Fruit fly (Drosophila melanogaster) whole organism, pupa: ENCODE results near the gene CG10428.

Experiments used
- CG10348 ChIP-seq: fragments of 200-800 bp; sonication (Bioruptor generic); IDR thresholded peaks from 2 replicates; pipeline ENCODE4 v1.3.6; 2022; ENCODE audit warnings: missing biosample characterization, missing genetic modification characterization
- CG12605 ChIP-seq: fragments of 200-800 bp; sonication (Bioruptor generic); IDR thresholded peaks from 2 replicates; pipeline ENCODE4 v1.3.6; 2022; ENCODE audit warnings: missing biosample characterization, missing genetic modification characterization
- CG13204 ChIP-seq: fragments of 200-800 bp; sonication (Bioruptor generic); optimal IDR thresholded peaks from 2 replicates; lab custom pipeline; 2018; ENCODE audit warnings: missing biosample characterization, mild to moderate bottlenecking, missing genetic modification characterization, moderate library complexity
- CG14655 ChIP-seq: fragments of 200-800 bp; sonication (Bioruptor generic); optimal IDR thresholded peaks from 3 replicates; lab custom pipeline; 2017; ENCODE audit warnings: mild to moderate bottlenecking, missing biosample characterization, missing genetic modification reagents, missing genetic modification characterization
- CG15710 ChIP-seq: fragments of 200-800 bp; sonication (Bioruptor generic); optimal IDR thresholded peaks from 2 replicates; lab custom pipeline; 2018; ENCODE audit warnings: missing biosample characterization, mild to moderate bottlenecking, missing genetic modification characterization, moderate library complexity
- CG17806 ChIP-seq: fragments of 200-800 bp; sonication (Bioruptor generic); optimal IDR thresholded peaks from 2 replicates; lab custom pipeline; 2018; ENCODE audit warnings: missing biosample characterization, mild to moderate bottlenecking, missing genetic modification characterization, moderate library complexity
- CG32121 ChIP-seq: fragments of 200-800 bp; sonication (Bioruptor generic); IDR thresholded peaks from 2 replicates; pipeline ENCODE4 v1.3.6; 2022; ENCODE audit warnings: missing biosample characterization, missing genetic modification characterization
- CG4496 ChIP-seq: fragments of 200-800 bp; sonication (Bioruptor generic); IDR thresholded peaks from 3 replicates; pipeline ENCODE4 v1.3.6; 2022; ENCODE audit warnings: missing biosample characterization, missing genetic modification characterization
- CG8159 ChIP-seq: fragments of 200-800 bp; sonication (Bioruptor generic); optimal IDR thresholded peaks from 3 replicates; lab custom pipeline; 2018; ENCODE audit warnings: missing biosample characterization, mild to moderate bottlenecking, missing genetic modification characterization, moderate library complexity
- CG8301 ChIP-seq: fragments of 200-800 bp; sonication (Bioruptor generic); optimal IDR thresholded peaks from 2 replicates; lab custom pipeline; 2018; ENCODE audit warnings: missing biosample characterization, mild to moderate bottlenecking, missing genetic modification characterization
- CG9948 ChIP-seq: fragments of 200-800 bp; sonication (Bioruptor generic); optimal IDR thresholded peaks from 2 replicates; lab custom pipeline; 2018; ENCODE audit warnings: missing biosample characterization, mild to moderate bottlenecking, missing genetic modification characterization, moderate library complexity
- D1 ChIP-seq: fragments of 200-800 bp; sonication (Bioruptor generic); optimal IDR thresholded peaks from 2 replicates; lab custom pipeline; 2018; ENCODE audit warnings: missing biosample characterization, mild to moderate bottlenecking, missing genetic modification characterization, moderate library complexity
- EcR ChIP-seq: fragments of 200-800 bp; sonication (Bioruptor generic); optimal IDR thresholded peaks from 3 replicates; lab custom pipeline; 2019; ENCODE audit warnings: missing biosample characterization, missing genetic modification characterization, mild to moderate bottlenecking, moderate library complexity, missing genetic modification reagents
- Ets98B ChIP-seq: fragments of 200-800 bp; sonication (Bioruptor generic); IDR thresholded peaks from 2 replicates; pipeline ENCODE4 v1.3.6; 2022; ENCODE audit warnings: missing biosample characterization, missing genetic modification characterization
- Pif1A ChIP-seq: fragments of 200-800 bp; sonication (Bioruptor generic); optimal IDR thresholded peaks from 3 replicates; lab custom pipeline; 2016; ENCODE audit warnings: missing biosample characterization, missing genetic modification characterization
- Pif1B ChIP-seq: fragments of 200-800 bp; sonication (Bioruptor generic); optimal IDR thresholded peaks from 3 replicates; lab custom pipeline; 2016; ENCODE audit warnings: missing biosample characterization, missing genetic modification characterization
- Snoo ChIP-seq: fragments of 200-800 bp; sonication (Bioruptor generic); optimal IDR thresholded peaks from 3 replicates; lab custom pipeline; 2017; ENCODE audit warnings: missing biosample characterization, mild to moderate bottlenecking, missing genetic modification characterization, inconsistent platforms
- fd96Ca ChIP-seq: fragments of 200-800 bp; sonication (Bioruptor generic); IDR thresholded peaks from 3 replicates; pipeline ENCODE4 v1.3.6; 2022; ENCODE audit warnings: missing biosample characterization, missing genetic modification characterization
- gl ChIP-seq: fragments of 200-800 bp; sonication (Bioruptor generic); optimal IDR thresholded peaks from 2 replicates; lab custom pipeline; 2018; ENCODE audit warnings: missing biosample characterization, mild to moderate bottlenecking, missing genetic modification characterization
- rn ChIP-seq: fragments of 200-800 bp; sonication (Bioruptor generic); IDR thresholded peaks from 2 replicates; pipeline ENCODE4 v1.3.6; 2022; ENCODE audit warnings: missing biosample characterization, missing genetic modification characterization

Gene CG10428

DNA sequence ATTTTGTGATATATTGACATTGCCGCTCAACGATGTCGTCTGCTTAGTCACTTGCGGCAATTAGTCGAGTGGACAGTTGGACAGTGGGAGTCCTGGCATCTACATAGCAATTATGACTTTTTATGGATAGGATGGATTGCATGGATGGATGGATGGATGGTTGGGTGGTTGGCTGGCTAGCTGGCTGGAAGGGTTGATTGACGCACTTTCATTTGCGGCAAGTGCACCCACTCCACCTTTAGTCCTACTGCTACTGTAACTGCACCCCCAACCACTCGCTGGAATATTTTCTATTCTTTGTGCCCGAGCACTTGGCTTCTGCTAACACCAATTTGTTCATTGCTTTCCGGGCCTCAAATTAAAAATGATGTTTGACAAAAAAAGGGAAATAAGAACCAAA lies 33.9 kb upstream of the CG10428 start:
- no peak for TF ChIP-seq EcR (GFP tag; lab: Kevin White, UChicago)
- no peak for TF ChIP-seq D1 (tag; lab: Kevin White, UChicago)
- TF ChIP-seq Ets98B, result no peak
- no peak for TF ChIP-seq Snoo
- TF ChIP-seq Pif1A, result no peak
- TF ChIP-seq CG8301 (tag; lab: Kevin White, UChicago), result no peak
- no peak for TF ChIP-seq CG13204 (GFP tag; lab: Kevin White, UChicago)
- TF ChIP-seq CG14655, result no peak
- TF ChIP-seq CG17806 (tag; lab: Kevin White, UChicago), result no peak
- no peak for TF ChIP-seq CG8159 (tag; lab: Kevin White, UChicago)
- TF ChIP-seq Pif1B (GFP tag; lab: Kevin White, UChicago), result no peak
- no peak for TF ChIP-seq CG32121
- TF ChIP-seq fd96Ca (GFP tag; lab: Robert Waterston, UW), result no peak
- no peak for TF ChIP-seq rn (GFP tag; lab: Robert Waterston, UW)
- TF ChIP-seq, all 21 proteins: peak for 0

DNA sequence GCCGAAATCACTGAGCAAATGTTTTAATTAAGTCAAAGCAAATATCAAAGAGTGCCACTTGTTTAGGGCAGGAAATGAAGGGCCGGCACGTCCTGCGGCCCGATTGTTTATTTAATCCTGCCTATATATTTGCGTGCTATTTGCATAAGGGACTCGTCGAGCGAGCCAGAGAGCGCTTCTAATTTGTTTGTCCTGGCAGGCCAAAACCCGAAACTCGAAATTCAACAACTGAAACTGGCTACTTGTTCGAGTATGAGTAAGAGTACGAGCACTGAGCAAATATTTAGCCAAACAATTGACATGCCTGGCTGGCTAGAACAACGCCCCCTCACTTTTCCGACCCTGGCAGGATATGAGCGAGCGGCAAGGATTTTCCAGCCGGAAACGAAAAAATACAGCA lies 31.1 kb upstream of the CG10428 start:
- TF ChIP-seq CG9948 (tag; lab: Kevin White, UChicago), result no peak
- TF ChIP-seq CG8159 (tag; lab: Kevin White, UChicago), result no peak
- TF ChIP-seq CG12605 (GFP tag; lab: Robert Waterston, UW), result no peak
- no peak for TF ChIP-seq CG14655
- TF ChIP-seq CG4496 (GFP tag; lab: Robert Waterston, UW), result no peak
- no peak for TF ChIP-seq Snoo
- no peak for TF ChIP-seq CG15710
- TF ChIP-seq CG10348, result no peak
- TF ChIP-seq rn (GFP tag; lab: Robert Waterston, UW), result no peak
- TF ChIP-seq gl (tag; lab: Kevin White, UChicago), result no peak
- no peak for TF ChIP-seq Pif1A
- no peak for TF ChIP-seq Ets98B

DNA sequence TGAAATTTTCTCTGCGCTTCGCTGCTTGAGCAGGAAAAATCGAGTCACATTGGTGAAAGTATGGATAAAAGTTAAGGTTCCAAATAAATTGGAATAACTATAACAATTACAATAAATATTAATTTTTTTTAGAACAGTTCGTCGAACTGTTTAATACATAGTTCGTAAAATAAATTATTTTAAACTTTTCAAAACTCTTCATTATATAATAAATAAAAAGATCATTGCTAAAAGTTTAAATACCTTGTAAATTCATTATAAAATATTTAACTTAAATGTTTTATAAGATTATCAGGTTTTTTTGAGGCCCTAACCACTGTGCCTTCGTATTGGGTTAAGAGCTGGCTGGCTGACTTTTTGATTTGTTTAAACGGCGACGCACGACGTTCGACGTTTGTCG lies 29.2 kb upstream of the CG10428 start:
- TF ChIP-seq CG14655 (peak; percentile 36), CG12605 (GFP tag; lab: Robert Waterston, UW) (no peak), gl (tag; lab: Kevin White, UChicago) (no peak), Snoo (no peak), fd96Ca (GFP tag; lab: Robert Waterston, UW) (no peak), rn (GFP tag; lab: Robert Waterston, UW) (no peak), CG10348 (no peak), CG8301 (tag; lab: Kevin White, UChicago) (no peak)

DNA sequence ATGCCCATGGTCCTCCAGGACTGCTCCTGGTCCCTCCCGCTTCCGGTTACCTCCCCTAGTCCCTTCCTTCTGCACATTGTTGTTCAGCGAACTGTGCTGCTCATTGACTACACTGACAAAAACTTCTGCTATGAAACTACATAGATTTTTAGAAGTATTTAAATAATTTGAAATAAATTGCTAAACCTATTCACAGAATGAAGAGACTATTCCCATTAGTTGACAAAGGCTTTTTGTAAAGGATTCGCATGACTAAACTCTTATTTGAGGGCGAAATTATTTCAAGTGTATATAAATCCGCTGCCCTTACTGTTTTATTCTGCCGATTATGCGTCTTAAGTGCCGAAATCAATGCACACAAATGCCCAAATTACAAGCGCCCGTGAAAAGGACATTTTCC lies 27.4 kb upstream of the CG10428 start:
- TF ChIP-seq CG13204 (GFP tag; lab: Kevin White, UChicago) (no peak), CG15710 (no peak), CG9948 (tag; lab: Kevin White, UChicago) (no peak), Snoo (no peak), CG8159 (tag; lab: Kevin White, UChicago) (peak; percentile 32), Ets98B (no peak)

DNA sequence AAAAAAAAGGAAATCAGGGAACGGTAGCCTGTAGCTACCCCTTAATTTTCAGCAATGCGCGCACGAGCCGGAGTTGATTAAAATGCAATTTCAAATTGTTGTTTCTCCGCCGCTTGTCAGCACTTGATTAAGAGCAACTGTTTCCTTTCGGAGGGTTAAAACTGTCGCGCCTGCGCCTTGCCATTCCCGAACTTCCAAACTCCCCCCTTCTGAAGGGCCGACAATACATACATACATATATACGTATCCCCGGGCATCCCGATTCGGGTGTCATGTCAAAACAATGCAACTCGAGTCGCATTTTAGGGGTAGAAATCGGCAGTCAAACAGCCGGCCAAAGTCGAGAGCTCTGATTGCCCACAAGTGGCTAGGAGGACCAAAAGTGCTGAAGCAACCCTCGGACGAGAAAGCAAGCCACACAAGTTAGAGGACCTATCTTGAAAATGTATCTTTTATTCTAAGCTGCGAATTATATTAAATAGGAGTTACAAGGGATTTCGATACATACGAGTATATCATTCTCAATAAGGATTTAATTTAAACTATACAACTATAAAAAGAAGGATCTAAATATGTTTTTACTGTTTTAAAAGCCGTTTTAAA lies 23.9 kb upstream of the CG10428 start:
- TF ChIP-seq CG10348 (no peak), Pif1B (GFP tag; lab: Kevin White, UChicago) (no peak), CG9948 (tag; lab: Kevin White, UChicago) (no peak), CG12605 (GFP tag; lab: Robert Waterston, UW) (no peak)
- TF ChIP-seq, all 21 proteins: peak for 0

DNA sequence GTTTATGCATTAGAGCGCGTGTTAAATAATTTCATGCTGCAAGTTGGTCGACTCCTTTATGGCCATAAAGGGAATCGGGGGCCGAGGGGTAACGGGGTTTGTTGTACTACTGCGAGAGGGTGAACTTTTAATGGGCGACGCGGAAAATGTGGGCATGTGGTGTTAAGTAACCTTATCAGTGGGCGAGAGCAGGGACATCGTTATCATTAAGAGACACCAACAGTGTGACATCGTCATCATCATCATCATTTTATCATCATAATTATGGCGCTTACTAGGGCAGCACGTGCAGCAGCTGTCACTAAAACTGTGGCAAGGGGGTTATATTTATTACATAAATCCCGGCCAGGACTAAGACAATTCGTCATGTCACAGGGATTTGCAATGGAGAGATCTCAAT lies 23.3 kb upstream of the CG10428 start:
- TF ChIP-seq Pif1A, result no peak
- TF ChIP-seq fd96Ca (GFP tag; lab: Robert Waterston, UW), result no peak
- TF ChIP-seq CG8301 (tag; lab: Kevin White, UChicago), result no peak
- TF ChIP-seq CG14655, result no peak
- no peak for TF ChIP-seq CG15710
- TF ChIP-seq Pif1B (GFP tag; lab: Kevin White, UChicago), result no peak
- no peak for TF ChIP-seq CG4496 (GFP tag; lab: Robert Waterston, UW)
- TF ChIP-seq CG12605 (GFP tag; lab: Robert Waterston, UW), result no peak
- TF ChIP-seq CG17806 (tag; lab: Kevin White, UChicago), result no peak
- TF ChIP-seq CG9948 (tag; lab: Kevin White, UChicago), result no peak
- TF ChIP-seq CG13204 (GFP tag; lab: Kevin White, UChicago), result no peak

DNA sequence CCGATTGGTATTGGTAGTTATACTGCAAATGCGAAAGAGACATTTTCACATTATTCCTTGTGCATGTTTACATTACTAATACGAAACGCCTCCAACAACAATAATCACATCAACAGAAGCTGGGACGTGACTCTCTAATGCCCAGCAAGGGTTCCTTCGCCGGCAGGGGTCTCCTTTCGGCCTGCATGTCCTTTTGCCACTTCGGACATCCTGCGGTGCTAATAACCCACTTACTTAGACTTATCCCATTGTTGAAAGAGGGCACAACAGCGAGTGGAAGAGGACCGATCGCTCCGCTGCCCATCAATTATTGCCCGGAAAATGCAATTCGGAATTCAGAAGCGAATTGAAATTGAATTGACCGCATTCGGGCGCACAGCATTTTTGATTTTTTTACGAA lies 22.7 kb upstream of the CG10428 start:
- TF ChIP-seq D1 (tag; lab: Kevin White, UChicago), result no peak
- no peak for TF ChIP-seq CG13204 (GFP tag; lab: Kevin White, UChicago)
- no peak for TF ChIP-seq Snoo

DNA sequence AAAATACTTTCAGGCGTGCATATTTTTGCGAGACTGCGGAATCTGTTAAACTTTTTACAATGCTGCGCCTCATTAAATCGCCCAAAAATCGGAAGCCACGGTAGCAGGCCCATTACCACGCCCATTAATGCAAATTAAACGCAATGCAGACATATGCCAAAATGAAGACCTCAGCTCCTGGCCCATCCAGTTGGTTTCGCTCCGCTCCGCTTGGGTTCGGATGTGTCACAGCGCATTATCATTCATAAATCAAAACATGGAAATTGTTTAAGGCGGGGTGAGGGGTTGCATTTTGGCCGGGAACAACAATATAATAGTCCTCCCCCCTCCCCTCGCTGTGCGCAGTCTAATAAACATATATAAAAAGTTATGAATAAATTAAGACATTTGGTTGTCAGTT lies 20.8 kb upstream of the CG10428 start:
- no peak for TF ChIP-seq EcR (GFP tag; lab: Kevin White, UChicago)
- no peak for TF ChIP-seq CG13204 (GFP tag; lab: Kevin White, UChicago)
- no peak for TF ChIP-seq CG17806 (tag; lab: Kevin White, UChicago)
- no peak for TF ChIP-seq gl (tag; lab: Kevin White, UChicago)
- TF ChIP-seq, all 21 proteins: peak for 0
